Fruit fly (Drosophila melanogaster) whole organism, embryonic: ENCODE measurements around the gene CG44428.

Source experiments
- Antp ChIP-seq: fragments of 200-800 bp; sonication (Bioruptor generic); optimal IDR thresholded peaks from 3 replicates; lab custom pipeline; 2016; ENCODE audit warnings: missing biosample characterization, missing genetic modification characterization
- Bdp1 ChIP-seq: fragments of 200-800 bp; sonication (Bioruptor generic); optimal IDR thresholded peaks from 3 replicates; lab custom pipeline; 2016; ENCODE audit warnings: missing biosample characterization, missing genetic modification characterization
- CG1024 ChIP-seq: fragments of 200-800 bp; sonication (Bioruptor generic); IDR thresholded peaks from 2 replicates; pipeline ENCODE4 v1.3.6; 2022; ENCODE audit warnings: missing biosample characterization, missing genetic modification characterization
- CG10654 ChIP-seq: fragments of 200-800 bp; sonication (Bioruptor generic); optimal IDR thresholded peaks from 2 replicates; lab custom pipeline; 2016; ENCODE audit warnings: missing biosample characterization, missing genetic modification characterization
- CG10979 ChIP-seq: fragments of 200-800 bp; sonication (Bioruptor generic); optimal IDR thresholded peaks from 2 replicates; lab custom pipeline; 2018; ENCODE audit warnings: missing biosample characterization, mild to moderate bottlenecking, missing genetic modification characterization, moderate library complexity
- CG11085 ChIP-seq: fragments of 200-800 bp; sonication (Bioruptor generic); IDR thresholded peaks from 2 replicates; pipeline ENCODE4 v1.3.6; 2022; ENCODE audit warnings: missing biosample characterization, missing genetic modification characterization
- CG12299 ChIP-seq: fragments of 200-800 bp; sonication (Bioruptor generic); optimal IDR thresholded peaks from 2 replicates; lab custom pipeline; 2018; ENCODE audit warnings: missing biosample characterization, mild to moderate bottlenecking, missing genetic modification characterization
- CG13123 ChIP-seq: fragments of 200-800 bp; sonication (Bioruptor generic); optimal IDR thresholded peaks from 2 replicates; lab custom pipeline; 2016; ENCODE audit warnings: missing biosample characterization, missing genetic modification characterization
- CG13296 ChIP-seq: fragments of 200-800 bp; sonication (Bioruptor generic); optimal IDR thresholded peaks from 3 replicates; lab custom pipeline; 2018; ENCODE audit warnings: missing biosample characterization, mild to moderate bottlenecking, missing genetic modification characterization
- CG15011 ChIP-seq: fragments of 200-800 bp; sonication (Bioruptor generic); optimal IDR thresholded peaks from 3 replicates; lab custom pipeline; 2018; ENCODE audit warnings: missing biosample characterization, mild to moderate bottlenecking, missing genetic modification characterization
- CG15696 ChIP-seq: fragments of 200-800 bp; sonication (Bioruptor generic); optimal IDR thresholded peaks from 2 replicates; lab custom pipeline; 2019; ENCODE audit warnings: missing biosample characterization, mild to moderate bottlenecking, missing genetic modification characterization, moderate library complexity
- CG16815 ChIP-seq: fragments of 200-800 bp; sonication (Bioruptor generic); optimal IDR thresholded peaks from 3 replicates; lab custom pipeline; 2017; ENCODE audit warnings: missing biosample characterization, mild to moderate bottlenecking, missing genetic modification characterization
- CG18476 ChIP-seq: fragments of 200-800 bp; sonication (Bioruptor generic); optimal IDR thresholded peaks from 2 replicates; lab custom pipeline; 2016; ENCODE audit warnings: missing biosample characterization, mild to moderate bottlenecking, missing genetic modification characterization
- CG2116 ChIP-seq: fragments of 200-800 bp; sonication (Bioruptor generic); optimal IDR thresholded peaks from 3 replicates; lab custom pipeline; 2018; ENCODE audit warnings: missing biosample characterization, mild to moderate bottlenecking, missing genetic modification characterization
- CG32532 ChIP-seq: fragments of 200-800 bp; sonication (Bioruptor generic); IDR thresholded peaks from 2 replicates; pipeline ENCODE4 v1.3.6; 2022; ENCODE audit warnings: missing biosample characterization, missing genetic modification characterization
- CG5245 ChIP-seq: fragments of 200-800 bp; sonication (Bioruptor generic); optimal IDR thresholded peaks from 3 replicates; lab custom pipeline; 2016; ENCODE audit warnings: missing biosample characterization, missing genetic modification characterization
- CG6654 ChIP-seq: fragments of 200-800 bp; sonication (Bioruptor generic); optimal IDR thresholded peaks from 2 replicates; lab custom pipeline; 2017; ENCODE audit warnings: missing biosample characterization, mild to moderate bottlenecking, missing genetic modification characterization
- CG6791 ChIP-seq: fragments of 200-800 bp; sonication (Bioruptor generic); IDR thresholded peaks from 3 replicates; pipeline ENCODE4 v1.3.6; 2022; ENCODE audit warnings: missing biosample characterization, missing genetic modification characterization; ENCODE audit not compliant: partially characterized antibody
- CG7357 ChIP-seq: fragments of 200-800 bp; sonication (Bioruptor generic); IDR thresholded peaks from 3 replicates; pipeline ENCODE4 v1.3.6; 2022; ENCODE audit warnings: missing biosample characterization, missing genetic modification characterization
- CG8359 ChIP-seq: fragments of 200-800 bp; sonication (Bioruptor generic); optimal IDR thresholded peaks from 2 replicates; lab custom pipeline; 2017; ENCODE audit warnings: missing biosample characterization, mild to moderate bottlenecking, missing genetic modification characterization, borderline replicate concordance
- CG9727 ChIP-seq: fragments of 200-800 bp; sonication (Bioruptor generic); optimal IDR thresholded peaks from 3 replicates; lab custom pipeline; 2017; ENCODE audit warnings: missing biosample characterization, mild to moderate bottlenecking, missing genetic modification characterization
- Dad ChIP-seq: fragments of 200-800 bp; sonication (Bioruptor generic); optimal IDR thresholded peaks from 3 replicates; lab custom pipeline; 2016; ENCODE audit warnings: missing biosample characterization, missing genetic modification characterization
- HmgZ ChIP-seq: fragments of 200-800 bp; sonication (Bioruptor generic); optimal IDR thresholded peaks from 2 replicates; lab custom pipeline; 2018; ENCODE audit warnings: missing biosample characterization, mild to moderate bottlenecking, missing genetic modification characterization
- Hr51 ChIP-seq, 2 experiments: fragments of 200-800 bp; sonication (Bioruptor generic); optimal IDR thresholded peaks; 2 replicates in 1 of 2; 3 replicates in 1 of 2; lab custom pipeline; 2016 to 2018; ENCODE audit warnings: missing biosample characterization in 2 of 2, missing genetic modification characterization in 2 of 2, mild to moderate bottlenecking in 1 of 2, moderate library complexity in 1 of 2
- Jarid2 ChIP-seq: fragments of 200-800 bp; sonication (Bioruptor generic); optimal IDR thresholded peaks from 3 replicates; lab custom pipeline; 2017; ENCODE audit warnings: mild to moderate bottlenecking, missing biosample characterization, missing genetic modification reagents, missing genetic modification characterization
- MESR4 ChIP-seq: fragments of 200-800 bp; sonication (Bioruptor generic); optimal IDR thresholded peaks from 2 replicates; lab custom pipeline; 2018; ENCODE audit warnings: missing biosample characterization, mild to moderate bottlenecking, missing genetic modification characterization, moderate library complexity
- Med ChIP-seq: fragments of 200-800 bp; sonication (Bioruptor generic); peaks from one replicate; lab custom pipeline; 2016; ENCODE audit warnings: missing biosample characterization, missing genetic modification characterization, mild to moderate bottlenecking, inconsistent platforms, moderate library complexity
- NfI ChIP-seq: fragments of 200-800 bp; sonication (Bioruptor generic); optimal IDR thresholded peaks from 3 replicates; lab custom pipeline; 2018; ENCODE audit warnings: missing biosample characterization, mild to moderate bottlenecking, missing genetic modification characterization, moderate library complexity
- Ravus ChIP-seq: fragments of 200-800 bp; sonication (Bioruptor generic); IDR thresholded peaks from 2 replicates; pipeline ENCODE4 v1.3.6; 2022; ENCODE audit warnings: missing biosample characterization, missing genetic modification characterization
- ato ChIP-seq: fragments of 200-800 bp; sonication (Bioruptor generic); IDR thresholded peaks from 2 replicates; pipeline ENCODE4 v1.3.6; 2022; ENCODE audit warnings: missing biosample characterization, missing genetic modification characterization; ENCODE audit not compliant: partially characterized antibody
- az2 ChIP-seq: fragments of 200-800 bp; sonication (Bioruptor generic); optimal IDR thresholded peaks from 3 replicates; lab custom pipeline; 2016; ENCODE audit warnings: missing biosample characterization, missing genetic modification characterization
- bab2 ChIP-seq: fragments of 200-800 bp; sonication (Bioruptor generic); optimal IDR thresholded peaks from 2 replicates; lab custom pipeline; 2016; ENCODE audit warnings: missing biosample characterization, missing genetic modification characterization
- bbx ChIP-seq: fragments of 200-800 bp; sonication (Bioruptor generic); IDR thresholded peaks from 2 replicates; pipeline ENCODE4 v1.3.6; 2022; ENCODE audit warnings: missing biosample characterization, missing genetic modification characterization; ENCODE audit not compliant: partially characterized antibody
- bsh ChIP-seq, 2 experiments: fragments of 200-800 bp; sonication (Bioruptor generic); optimal IDR thresholded peaks; 2 replicates each; lab custom pipeline; 2017 to 2018; ENCODE audit warnings: mild to moderate bottlenecking in 2 of 2, missing biosample characterization in 2 of 2, missing genetic modification characterization in 2 of 2, moderate library complexity in 1 of 2
- ci ChIP-seq: fragments of 200-800 bp; sonication (Bioruptor generic); IDR thresholded peaks from 3 replicates; pipeline ENCODE4 v1.3.6; 2022; ENCODE audit warnings: missing biosample characterization, missing genetic modification characterization
- crp ChIP-seq, 2 experiments: fragments of 200-800 bp; sonication (Bioruptor generic); optimal IDR thresholded peaks; 2 replicates in 1 of 2; 3 replicates in 1 of 2; lab custom pipeline; 2017; ENCODE audit warnings: missing biosample characterization in 2 of 2, missing genetic modification characterization in 2 of 2, mild to moderate bottlenecking in 1 of 2, moderate library complexity in 1 of 2
- dan ChIP-seq: fragments of 200-800 bp; sonication (Bioruptor generic); IDR thresholded peaks from 2 replicates; pipeline ENCODE4 v1.3.6; 2022; ENCODE audit warnings: missing biosample characterization, missing genetic modification characterization
- dysf ChIP-seq: fragments of 200-800 bp; sonication (Bioruptor generic); IDR thresholded peaks from 3 replicates; pipeline ENCODE4 v1.3.6; 2022; ENCODE audit warnings: missing biosample characterization, missing genetic modification characterization
- gce ChIP-seq: fragments of 200-800 bp; sonication (Bioruptor generic); IDR thresholded peaks from 3 replicates; pipeline ENCODE4 v1.3.6; 2022; ENCODE audit warnings: missing biosample characterization, missing genetic modification characterization
- gsb-n ChIP-seq: fragments of 200-800 bp; sonication (Bioruptor generic); optimal IDR thresholded peaks from 3 replicates; lab custom pipeline; 2018; ENCODE audit warnings: missing biosample characterization, mild to moderate bottlenecking, missing genetic modification characterization
- inv ChIP-seq: fragments of 200-800 bp; sonication (Bioruptor generic); IDR thresholded peaks from 2 replicates; pipeline ENCODE4 v1.3.6; 2022; ENCODE audit warnings: missing biosample characterization, missing genetic modification characterization; ENCODE audit not compliant: partially characterized antibody
- lilli ChIP-seq: fragments of 200-800 bp; sonication (Bioruptor generic); optimal IDR thresholded peaks from 3 replicates; lab custom pipeline; 2016; ENCODE audit warnings: missing biosample characterization, missing genetic modification characterization
- nom ChIP-seq: fragments of 200-800 bp; sonication (Bioruptor generic); optimal IDR thresholded peaks from 2 replicates; lab custom pipeline; 2017; ENCODE audit warnings: missing biosample characterization, missing genetic modification characterization, mild to moderate bottlenecking, moderate library complexity, missing genetic modification reagents
- oc ChIP-seq: fragments of 200-800 bp; sonication (Bioruptor generic); optimal IDR thresholded peaks from 2 replicates; lab custom pipeline; 2018; ENCODE audit warnings: missing biosample characterization, mild to moderate bottlenecking, missing genetic modification characterization, moderate library complexity
- pnt ChIP-seq: fragments of 200-800 bp; sonication (Bioruptor generic); optimal IDR thresholded peaks from 3 replicates; lab custom pipeline; 2016; ENCODE audit warnings: missing biosample characterization, missing genetic modification characterization
- so ChIP-seq: fragments of 200-800 bp; sonication (Bioruptor generic); IDR thresholded peaks from 3 replicates; pipeline ENCODE4 v1.3.6; 2022; ENCODE audit warnings: missing biosample characterization, missing genetic modification characterization
- zfh1 ChIP-seq: fragments of 200-800 bp; sonication (Bioruptor generic); IDR thresholded peaks from 3 replicates; pipeline ENCODE4 v1.3.6; 2022; ENCODE audit warnings: missing biosample characterization, missing genetic modification characterization

Gene CG44428

dm6 chrX:13563483-13564443, 33.7 kb upstream of the CG44428 start, which contains the start of the genes CG46311 and Tpst (continued):
- TF ChIP-seq Ravus (GFP tag; lab: Robert Waterston, UW) (peak; percentile 4; the same call in 1 of the 2 replicates), zfh1 (GFP tag; lab: Robert Waterston, UW) (peak; percentile 72; the same call in 2 of the 3 replicates), CG6791 (GFP tag; lab: Robert Waterston, UW) (0 out of 3 replicates have a peak, but pooled peaks have one; percentile 62), so (GFP tag; lab: Robert Waterston, UW) (no peak), CG16815 (GFP tag; lab: Kevin White, UChicago) (peak; percentile 35), CG32532 (peak; percentile 86), dan (GFP tag; lab: Robert Waterston, UW) (no peak), lilli (GFP tag; lab: Kevin White, UChicago) (peak; percentile 62), inv (GFP tag; lab: Robert Waterston, UW) (no peak), CG13123 (GFP tag; lab: Kevin White, UChicago) (no peak), CG8359 (no peak), NfI (GFP tag; lab: Kevin White, UChicago) (peak; percentile 59), CG11085 (0 out of 2 replicates have a peak, but pooled peaks have one; percentile 45), nom (GFP tag; lab: Kevin White, UChicago) (peak; percentile 31), HmgZ (tag; lab: Kevin White, UChicago) (peak; percentile 72), CG2116 (peak; percentile 34), pnt (peak; percentile 66), CG18476 (GFP tag; lab: Kevin White, UChicago) (no peak), ci (peak; percentile 75), Med (peak; percentile 95), gce (GFP tag; lab: Robert Waterston, UW) (peak; percentile 47; the same call in 1 of the 3 replicates), CG7357 (GFP tag; lab: Robert Waterston, UW) (no peak), Bdp1 (GFP tag; lab: Kevin White, UChicago) (peak; percentile 49), bbx (GFP tag; lab: Robert Waterston, UW) (peak; percentile 33; the same call in 1 of the 2 replicates), bsh (GFP tag; optimal IDR thresholded peaks at IDR 0.05; lab: Kevin White, UChicago) (peak; percentile 22 to 55), CG10979 (tag; lab: Kevin White, UChicago) (peak; percentile 100), CG13296 (no peak), bab2 (peak; percentile 72), Dad (GFP tag; lab: Kevin White, UChicago) (peak; percentile 33), Antp (GFP tag; lab: Kevin White, UChicago) (peak; percentile 71), CG6654 (GFP tag; lab: Kevin White, UChicago) (no peak), dysf (GFP tag; lab: Robert Waterston, UW) (peak; percentile 70), CG10654 (GFP tag; lab: Kevin White, UChicago) (peak; percentile 23), CG5245 (GFP tag; lab: Kevin White, UChicago) (peak; percentile 82), crp (GFP tag; optimal IDR thresholded peaks at IDR 0.05; lab: Kevin White, UChicago) (peak in 1 of 2 experiments; percentile 50), ato (GFP tag; lab: Robert Waterston, UW) (no peak), gsb-n (no peak), az2 (GFP tag; lab: Kevin White, UChicago) (peak; percentile 67), Jarid2 (GFP tag; lab: Kevin White, UChicago) (peak; percentile 78), CG1024 (peak; percentile 58), oc (no peak), CG15011 (GFP tag; lab: Kevin White, UChicago) (no peak), Hr51 (GFP tag; optimal IDR thresholded peaks at IDR 0.05; lab: Kevin White, UChicago) (peak; percentile 5 to 35), CG9727 (peak; percentile 9), MESR4 (GFP tag; lab: Kevin White, UChicago) (peak; percentile 84), CG12299 (tag; lab: Kevin White, UChicago) (peak; percentile 38), CG15696 (tag; lab: Kevin White, UChicago) (peak; percentile 74)
